Worm (Caenorhabditis elegans): Measurements from ENCODE around the gene try-1.
"Not testable (repeated sequence)": the region's sequence is repeated elsewhere in the genome, so short reads cannot be mapped to it uniquely, and the experiment has no call there.

Gene try-1

DNA sequence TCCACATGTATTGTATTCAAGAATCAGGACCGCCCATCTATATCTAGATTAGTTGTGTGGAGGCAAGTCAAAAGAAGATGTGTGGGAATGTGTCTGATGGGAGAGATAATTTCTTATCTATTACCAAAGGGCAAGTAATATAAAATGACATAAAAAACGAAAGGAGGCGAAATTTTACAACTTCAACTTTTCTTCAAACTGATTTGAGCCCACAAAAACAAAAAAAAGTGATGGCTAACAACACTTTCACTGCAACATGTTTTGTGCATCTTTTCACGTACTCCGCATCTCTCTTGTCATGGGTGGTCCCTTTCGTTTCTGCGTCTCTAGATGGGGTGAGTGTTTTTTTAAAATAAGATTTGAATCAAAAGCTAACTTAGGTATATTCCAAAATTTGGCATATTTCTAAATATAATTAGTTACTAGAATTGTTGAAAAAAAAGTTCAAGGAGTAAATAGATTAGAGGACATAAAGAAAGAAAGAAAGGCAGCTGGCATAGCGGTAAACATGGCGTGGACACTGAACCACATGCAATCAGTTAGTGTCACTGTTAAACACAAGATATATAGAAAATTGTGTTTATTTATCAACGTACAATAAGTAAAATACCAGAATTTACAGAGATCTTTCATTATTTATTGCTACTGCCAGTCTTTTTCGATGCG, 7.7 kb downstream of the try-1 start, which contains the start of gene ZK546.19:
TSS of gene ZK546.19 (plus strand) at position 186 of the 666 bp plus-strand sequence.
- TF ChIP-seq med-1 (GFP tag; optimal IDR thresholded peaks at IDR 0.05; ENCODE audit: insufficient read depth) (no peak), T22C8.4 (GFP tag; IDR thresholded peaks at IDR 0.05) (no peak), flt-1 (GFP tag; IDR thresholded peaks at IDR 0.05) (no peak), tab-1 (GFP tag; IDR thresholded peaks at IDR 0.05) (no peak), ref-1 (GFP tag; conservative IDR thresholded peaks at IDR 0.05) (no peak), klf-2 (GFP tag; conservative IDR thresholded peaks at IDR 0.05) (no peak), ztf-23 (GFP tag; IDR thresholded peaks at IDR 0.05) (no peak), cog-1 (tag; optimal IDR thresholded peaks at IDR 0.05) (no peak), ztf-29 (GFP tag; IDR thresholded peaks at IDR 0.05) (no peak)

- TF ChIP-seq T22C8.4 (GFP tag; IDR thresholded peaks at IDR 0.05) (no peak), klf-2 (GFP tag; conservative IDR thresholded peaks at IDR 0.05) (no peak), flt-1 (GFP tag; IDR thresholded peaks at IDR 0.05) (no peak), ztf-29 (GFP tag; IDR thresholded peaks at IDR 0.05) (no peak), tab-1 (GFP tag; IDR thresholded peaks at IDR 0.05) (no peak), med-1 (GFP tag; optimal IDR thresholded peaks at IDR 0.05; ENCODE audit: insufficient read depth) (no peak), ztf-23 (GFP tag; IDR thresholded peaks at IDR 0.05) (no peak), ref-1 (GFP tag; conservative IDR thresholded peaks at IDR 0.05) (no peak)
These were observed 8.3 kb downstream of the try-1 start, which contains the start of gene cblc-1 for ce11 chrII:4941050-4941449. TSS of gene cblc-1 (minus strand) at chrII:4941150.

DNA sequence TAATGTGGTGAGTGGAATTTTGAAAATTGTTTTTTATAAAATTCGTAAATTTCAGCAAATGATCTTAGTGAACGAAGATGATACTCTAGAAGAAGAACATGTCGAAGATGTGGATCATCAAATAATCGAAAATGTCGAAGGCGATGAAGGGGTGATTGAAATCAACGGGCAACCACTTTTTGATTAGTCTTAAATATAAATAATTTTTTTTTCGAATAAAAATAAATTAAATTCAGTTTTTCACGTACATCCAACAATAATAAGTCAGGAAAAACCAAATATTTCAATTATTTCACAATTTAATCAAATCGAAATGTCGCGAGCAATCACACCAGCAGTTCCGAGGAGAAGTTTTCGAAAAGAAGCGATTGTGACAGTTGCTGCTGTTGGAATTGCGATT, 11.6 kb downstream of the try-1 start, which contains the start of gene ZK546.4:
TSS of gene ZK546.4 (plus strand) at position 301 of the 400 bp plus-strand sequence.
- TF ChIP-seq klf-2 (GFP tag; conservative IDR thresholded peaks at IDR 0.05), result no peak
- no peak for TF ChIP-seq tab-1 (GFP tag; IDR thresholded peaks at IDR 0.05)
- no peak for TF ChIP-seq T22C8.4 (GFP tag; IDR thresholded peaks at IDR 0.05)
- no peak for TF ChIP-seq flt-1 (GFP tag; IDR thresholded peaks at IDR 0.05)

DNA sequence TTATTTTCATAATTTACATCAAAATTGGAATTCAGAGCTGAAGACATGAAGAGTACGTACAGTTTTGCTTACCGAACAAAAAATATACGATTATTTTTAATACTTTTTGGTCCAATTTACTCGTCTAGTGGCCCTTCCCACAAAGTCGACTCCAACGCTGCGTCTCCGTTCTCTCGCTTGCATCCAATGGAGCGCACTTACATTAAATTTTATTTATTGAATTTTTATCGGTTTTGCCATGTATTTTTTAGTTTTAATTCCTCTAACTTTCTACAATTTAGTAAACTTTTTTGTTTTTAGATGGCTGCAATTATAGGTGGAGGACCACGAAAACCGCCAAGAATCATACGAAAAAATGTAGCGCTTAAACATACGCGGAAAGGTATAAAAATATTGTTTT, 13.8 kb downstream of the try-1 start, which contains the start of gene ZK546.5:
TSS of gene ZK546.5 (plus strand) at position 301 of the 400 bp plus-strand sequence.
- TF ChIP-seq ztf-23 (GFP tag; IDR thresholded peaks at IDR 0.05) (no peak), flt-1 (GFP tag; IDR thresholded peaks at IDR 0.05) (no peak), tab-1 (GFP tag; IDR thresholded peaks at IDR 0.05) (no peak), med-1 (GFP tag; optimal IDR thresholded peaks at IDR 0.05; ENCODE audit: insufficient read depth) (no peak), cog-1 (tag; optimal IDR thresholded peaks at IDR 0.05) (no peak), T22C8.4 (GFP tag; IDR thresholded peaks at IDR 0.05) (no peak), klf-2 (GFP tag; conservative IDR thresholded peaks at IDR 0.05) (no peak), ztf-29 (GFP tag; IDR thresholded peaks at IDR 0.05) (no peak), ref-1 (GFP tag; conservative IDR thresholded peaks at IDR 0.05) (no peak)

DNA sequence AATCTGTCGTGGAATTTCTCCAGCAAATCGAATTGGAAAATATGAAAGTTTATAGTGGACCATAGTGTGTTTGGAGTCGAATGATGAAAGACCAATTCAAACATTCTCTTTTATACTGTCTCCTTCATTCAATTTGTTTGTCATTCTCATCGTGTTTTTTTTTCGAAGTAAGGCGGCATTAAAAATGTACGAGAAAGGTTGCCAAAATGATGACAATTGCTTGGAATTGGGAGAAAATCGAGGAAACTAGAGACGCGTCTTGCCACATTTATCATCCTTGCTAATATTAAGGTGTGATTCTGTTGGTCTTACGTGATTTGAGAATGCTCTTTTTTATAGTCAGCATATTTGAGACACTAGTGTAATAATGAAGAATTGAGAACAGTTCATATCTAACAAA, 14.4 kb downstream of the try-1 start, which contains the start of gene gst-30:
TSS of gene gst-30 (minus strand) at position 101 of the 400 bp plus-strand sequence.
- TF ChIP-seq ztf-23 (GFP tag; IDR thresholded peaks at IDR 0.05) (no peak), T22C8.4 (GFP tag; IDR thresholded peaks at IDR 0.05) (no peak), ref-1 (GFP tag; conservative IDR thresholded peaks at IDR 0.05) (no peak), flt-1 (GFP tag; IDR thresholded peaks at IDR 0.05) (no peak), ztf-29 (GFP tag; IDR thresholded peaks at IDR 0.05) (no peak)

- not testable (repeated sequence) for TF ChIP-seq ref-1 (GFP tag; conservative IDR thresholded peaks at IDR 0.05); med-1 (GFP tag; optimal IDR thresholded peaks at IDR 0.05; ENCODE audit: insufficient read depth); T22C8.4 (GFP tag; IDR thresholded peaks at IDR 0.05)
These were observed 16.6 kb downstream of the try-1 start, which contains the start of gene msp-152 for ce11 chrII:4932727-4933126. TSS of gene msp-152 (plus strand) at chrII:4933027.

ce11 chrII:4931286-4931685, 18.0 kb downstream of the try-1 start:
- 0 out of 2 replicates have a peak, but pooled peaks have one; percentile 25 for TF ChIP-seq ztf-23 (GFP tag; IDR thresholded peaks at IDR 0.05)
- no peak for TF ChIP-seq T22C8.4 (GFP tag; IDR thresholded peaks at IDR 0.05)

DNA sequence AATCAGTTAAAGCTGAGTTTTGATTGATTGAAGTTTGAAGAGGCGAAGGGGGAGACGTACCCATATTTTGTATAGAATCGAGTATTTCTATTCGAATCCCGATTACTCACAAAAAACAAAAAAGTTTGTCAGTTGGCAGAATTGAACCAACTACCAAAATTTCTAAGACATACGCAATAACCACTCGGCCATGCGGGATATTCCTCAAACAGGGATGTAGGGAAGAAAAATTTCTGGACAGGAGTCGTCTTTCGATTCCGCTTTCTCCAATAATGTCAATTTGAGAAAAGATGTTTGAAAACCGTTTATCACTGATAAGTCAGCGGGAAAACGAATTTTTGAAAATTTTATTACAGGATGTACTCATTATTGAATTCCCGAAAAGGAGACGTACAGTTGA, 21.0 kb downstream of the try-1 start:
- TF ChIP-seq ref-1 (GFP tag; conservative IDR thresholded peaks at IDR 0.05), result peak; percentile 49; the same call in 1 of the 2 replicates
- peak; percentile 75 for TF ChIP-seq flt-1 (GFP tag; IDR thresholded peaks at IDR 0.05)
- peak; percentile 77; the same call in 1 of the 2 replicates for TF ChIP-seq tab-1 (GFP tag; IDR thresholded peaks at IDR 0.05)

DNA sequence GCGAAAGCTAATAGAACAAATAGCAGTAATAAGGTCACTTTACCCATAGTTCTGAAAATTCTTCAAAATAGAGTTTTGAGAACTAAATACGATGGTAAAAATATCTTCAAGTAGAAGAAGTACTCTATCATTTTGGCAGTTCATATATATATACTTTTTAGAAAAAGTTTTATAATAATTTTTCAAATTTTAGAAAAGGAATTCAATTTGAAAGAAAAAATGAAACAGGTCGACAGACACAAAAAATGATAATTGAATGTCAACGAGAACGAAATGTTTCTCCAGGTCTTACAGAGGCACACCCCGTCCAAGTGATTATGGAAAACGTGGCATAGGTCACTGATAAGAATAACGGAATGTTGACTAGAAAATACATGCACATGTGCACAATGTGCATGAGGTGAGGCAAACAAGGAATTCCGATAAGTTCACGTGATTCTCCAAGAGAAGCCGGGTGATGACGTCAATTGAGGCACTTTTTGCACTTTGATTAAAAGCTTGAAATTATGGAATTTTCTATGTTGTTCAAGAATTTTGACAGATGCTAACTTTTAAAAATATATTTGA, 24.0 kb downstream of the try-1 start, which contains the start of gene aagr-2:
TSS of gene aagr-2 (minus strand) at position 51 of the 567 bp plus-strand sequence.
- TF ChIP-seq ref-1 (GFP tag; conservative IDR thresholded peaks at IDR 0.05), result no peak
- no peak for TF ChIP-seq klf-2 (GFP tag; conservative IDR thresholded peaks at IDR 0.05)
- no peak for TF ChIP-seq ztf-23 (GFP tag; IDR thresholded peaks at IDR 0.05)
- no peak for TF ChIP-seq ztf-29 (GFP tag; IDR thresholded peaks at IDR 0.05)
- no peak for TF ChIP-seq cog-1 (tag; optimal IDR thresholded peaks at IDR 0.05)
- no peak for TF ChIP-seq T22C8.4 (GFP tag; IDR thresholded peaks at IDR 0.05)
- TF ChIP-seq tab-1 (GFP tag; IDR thresholded peaks at IDR 0.05), result no peak
- no peak for TF ChIP-seq flt-1 (GFP tag; IDR thresholded peaks at IDR 0.05)
- no peak for TF ChIP-seq med-1 (GFP tag; optimal IDR thresholded peaks at IDR 0.05; ENCODE audit: insufficient read depth)

ce11 chrII:4924729-4925128, 24.6 kb downstream of the try-1 start:
- TF ChIP-seq klf-2 (GFP tag; conservative IDR thresholded peaks at IDR 0.05), result no peak
- TF ChIP-seq flt-1 (GFP tag; IDR thresholded peaks at IDR 0.05), result no peak

All from whole organism, midembryonic.